Worm (Caenorhabditis elegans) whole organism, L1 larva: ENCODE results near the gene T04F8.2.
A peak's percentile ranks its signal among the peaks of the same experiment; 100 is the strongest.

Source experiments
- C16A3.4 ChIP-seq: fragments of 150-350 bp; optimal IDR thresholded peaks from 2 replicates; lab custom pipeline; 2014; ENCODE audit warnings: missing biosample characterization, missing genetic modification characterization
- C34B4.2 ChIP-seq: sonication (generic microtip); optimal IDR thresholded peaks from 2 replicates; lab custom pipeline; 2017; ENCODE audit warnings: mild to moderate bottlenecking, missing genetic modification characterization, missing compliant biosample characterization
- F16B12.6 ChIP-seq: fragments of 150-350 bp; optimal IDR thresholded peaks from 2 replicates; lab custom pipeline; 2014; ENCODE audit warnings: missing biosample characterization, missing genetic modification characterization
- ama-1 ChIP-seq: fragments of 150-350 bp; optimal IDR thresholded peaks from 2 replicates; lab custom pipeline; 2014
- blmp-1 ChIP-seq: fragments of 150-350 bp; optimal IDR thresholded peaks from 2 replicates; lab custom pipeline; 2014; ENCODE audit warnings: missing biosample characterization, missing genetic modification characterization
- ceh-63 ChIP-seq: fragments of 200-800 bp; sonication (Bioruptor generic); optimal IDR thresholded peaks from 2 replicates; lab custom pipeline; 2018; ENCODE audit warnings: mild to moderate bottlenecking, missing genetic modification characterization, missing compliant biosample characterization
- ceh-8 ChIP-seq: fragments of 200-800 bp; sonication (Bioruptor generic); optimal IDR thresholded peaks from 2 replicates; lab custom pipeline; 2018; ENCODE audit warnings: mild to moderate bottlenecking, missing genetic modification characterization, moderate library complexity, missing compliant biosample characterization
- ceh-88 ChIP-seq: fragments of 200-800 bp; sonication (Bioruptor generic); IDR thresholded peaks from 2 replicates; pipeline ENCODE4 v1.3.6; 2022; ENCODE audit warnings: missing genetic modification characterization, missing compliant biosample characterization
- ceh-90 ChIP-seq: sonication (generic microtip); optimal IDR thresholded peaks from 2 replicates; lab custom pipeline; 2016; ENCODE audit warnings: missing genetic modification characterization, missing compliant biosample characterization
- dsc-1 ChIP-seq: sonication (generic microtip); optimal IDR thresholded peaks from 2 replicates; lab custom pipeline; 2016; ENCODE audit warnings: mild to moderate bottlenecking, missing genetic modification characterization, missing compliant biosample characterization
- efl-1 ChIP-seq, 4 experiments: fragments of 150-350 bp; optimal IDR thresholded peaks in 3 of 4; peaks in 1 of 4; 1 replicate in 1 of 4; 2 replicates in 3 of 4; lab custom pipeline; 2014; ENCODE audit warnings: missing biosample characterization in 2 of 4, missing genetic modification characterization in 2 of 4, missing genetic modification reagents in 2 of 4
- egl-27 ChIP-seq, 2 experiments: fragments of 150-350 bp in 1 of 2; sonication (generic microtip); optimal IDR thresholded peaks; 3 replicates each; lab custom pipeline; 2017 to 2018; ENCODE audit warnings: missing biosample characterization in 2 of 2, missing genetic modification characterization in 2 of 2, missing genetic modification reagents in 2 of 2
- elt-3 ChIP-seq, 6 experiments: fragments of 150-350 bp in 1 of 6; sonication (generic microtip); optimal IDR thresholded peaks; 2 replicates each; lab custom pipeline; 2017 to 2018; ENCODE audit warnings: missing biosample characterization in 6 of 6, missing genetic modification characterization in 6 of 6, inconsistent platforms in 1 of 6
- ets-5 ChIP-seq: fragments of 200-800 bp; sonication (Bioruptor generic); IDR thresholded peaks from 2 replicates; pipeline ENCODE4 v1.3.6; 2022; ENCODE audit warnings: missing genetic modification characterization, missing compliant biosample characterization
- fkh-10 ChIP-seq: sonication (generic microtip); optimal IDR thresholded peaks from 2 replicates; lab custom pipeline; 2017; ENCODE audit warnings: missing biosample characterization, missing genetic modification reagents, missing genetic modification characterization
- fkh-4 ChIP-seq: sonication (generic microtip); optimal IDR thresholded peaks from 2 replicates; lab custom pipeline; 2016; ENCODE audit warnings: missing compliant biosample characterization, missing genetic modification characterization, borderline replicate concordance
- fkh-8 ChIP-seq: sonication (generic microtip); optimal IDR thresholded peaks from 2 replicates; lab custom pipeline; 2016; ENCODE audit warnings: mild to moderate bottlenecking, missing genetic modification characterization, missing compliant biosample characterization
- grh-1 ChIP-seq: fragments of 200-800 bp; sonication (Bioruptor generic); IDR thresholded peaks from 2 replicates; pipeline ENCODE4 v1.3.6; 2022; ENCODE audit warnings: missing genetic modification reagents, missing genetic modification characterization, missing compliant biosample characterization
- isw-1 ChIP-seq: fragments of 200-800 bp; sonication (Bioruptor generic); IDR thresholded peaks from 2 replicates; pipeline ENCODE4 v1.3.6; 2022; ENCODE audit warnings: missing genetic modification characterization, missing compliant biosample characterization
- lin-14 ChIP-seq: fragments of 200-800 bp; sonication (Bioruptor generic); optimal IDR thresholded peaks from 2 replicates; lab custom pipeline; 2018; ENCODE audit warnings: mild to moderate bottlenecking, missing genetic modification characterization, moderate library complexity, missing compliant biosample characterization
- lin-15B ChIP-seq: fragments of 150-350 bp; sonication (generic microtip); optimal IDR thresholded peaks from 3 replicates; lab custom pipeline; 2014; ENCODE audit warnings: missing biosample characterization, missing genetic modification characterization
- lin-35 ChIP-seq, 2 experiments: fragments of 150-350 bp; optimal IDR thresholded peaks; 2 replicates each; lab custom pipeline; 2014; ENCODE audit warnings: missing biosample characterization in 2 of 2, missing genetic modification characterization in 2 of 2, missing genetic modification reagents in 2 of 2
- lsy-2 ChIP-seq, 2 experiments: fragments of 150-350 bp; optimal IDR thresholded peaks; 2 replicates each; lab custom pipeline; 2014; ENCODE audit warnings: missing biosample characterization in 2 of 2, missing genetic modification characterization in 2 of 2
- mab-9 ChIP-seq: fragments of 200-800 bp; sonication (Bioruptor generic); IDR thresholded peaks from 2 replicates; pipeline ENCODE4 v1.3.6; 2022; ENCODE audit warnings: missing genetic modification reagents, missing genetic modification characterization, missing compliant biosample characterization
- mep-1 ChIP-seq: fragments of 150-350 bp; optimal IDR thresholded peaks from 2 replicates; lab custom pipeline; 2014; ENCODE audit warnings: missing biosample characterization, missing genetic modification characterization
- nhr-20 ChIP-seq: sonication (generic microtip); optimal IDR thresholded peaks from 2 replicates; lab custom pipeline; 2016; ENCODE audit warnings: mild to moderate bottlenecking, missing genetic modification characterization, missing compliant biosample characterization
- nhr-237 ChIP-seq: fragments of 150-350 bp; optimal IDR thresholded peaks from 2 replicates; lab custom pipeline; 2014; ENCODE audit warnings: missing biosample characterization, missing genetic modification characterization
- nhr-28 ChIP-seq: fragments of 150-350 bp; optimal IDR thresholded peaks from 2 replicates; lab custom pipeline; 2014; ENCODE audit warnings: missing biosample characterization, missing genetic modification characterization
- nhr-76 ChIP-seq: sonication (generic microtip); optimal IDR thresholded peaks from 2 replicates; lab custom pipeline; 2017; ENCODE audit warnings: missing biosample characterization, missing genetic modification characterization
- nhr-84 ChIP-seq: sonication (generic microtip); optimal IDR thresholded peaks from 2 replicates; lab custom pipeline; 2017; ENCODE audit warnings: missing biosample characterization, missing genetic modification characterization
- nhr-85 ChIP-seq: sonication (generic microtip); peaks from one replicate; lab custom pipeline; 2016; ENCODE audit warnings: missing genetic modification characterization, inconsistent platforms, missing compliant biosample characterization
- nhr-90 ChIP-seq: sonication (generic microtip); optimal IDR thresholded peaks from 2 replicates; lab custom pipeline; 2016; ENCODE audit warnings: mild to moderate bottlenecking, missing genetic modification characterization, missing compliant biosample characterization; ENCODE audit not compliant: poor library complexity
- pag-3 ChIP-seq: sonication (generic microtip); optimal IDR thresholded peaks from 2 replicates; lab custom pipeline; 2017; ENCODE audit warnings: missing genetic modification characterization, mild to moderate bottlenecking, missing compliant biosample characterization, antibody characterized with exemption, borderline replicate concordance; ENCODE audit not compliant: insufficient read depth
- rnt-1 ChIP-seq: sonication (generic microtip); optimal IDR thresholded peaks from 2 replicates; lab custom pipeline; 2016; ENCODE audit warnings: mild to moderate bottlenecking, missing genetic modification characterization, moderate library complexity, missing compliant biosample characterization
- snpc-4 ChIP-seq: fragments of 150-350 bp; optimal IDR thresholded peaks from 2 replicates; lab custom pipeline; 2014; ENCODE audit warnings: missing biosample characterization, missing genetic modification characterization
- snu-23 ChIP-seq: sonication (generic microtip); optimal IDR thresholded peaks from 2 replicates; lab custom pipeline; 2016; ENCODE audit warnings: missing genetic modification characterization, missing compliant biosample characterization
- sptf-1 ChIP-seq: fragments of 150-350 bp; optimal IDR thresholded peaks from 2 replicates; lab custom pipeline; 2014; ENCODE audit warnings: missing biosample characterization, missing genetic modification characterization
- tbx-2 ChIP-seq: sonication (generic microtip); optimal IDR thresholded peaks from 2 replicates; lab custom pipeline; 2016; ENCODE audit warnings: missing genetic modification characterization, missing compliant biosample characterization
- tlp-1 ChIP-seq: fragments of 150-350 bp; optimal IDR thresholded peaks from 2 replicates; lab custom pipeline; 2014; ENCODE audit warnings: missing biosample characterization, missing genetic modification characterization
- unc-30 ChIP-seq: sonication (generic microtip); optimal IDR thresholded peaks from 2 replicates; lab custom pipeline; 2017; ENCODE audit warnings: missing biosample characterization, missing genetic modification characterization
- unc-62 ChIP-seq: fragments of 150-350 bp; optimal IDR thresholded peaks from 2 replicates; lab custom pipeline; 2014; ENCODE audit warnings: missing biosample characterization, missing genetic modification reagents, missing genetic modification characterization
- unc-86 ChIP-seq: sonication (generic microtip); optimal IDR thresholded peaks from 2 replicates; lab custom pipeline; 2016; ENCODE audit warnings: missing genetic modification characterization, missing compliant biosample characterization
- unc-98 ChIP-seq: fragments of 200-800 bp; sonication (Bioruptor generic); IDR thresholded peaks from 2 replicates; pipeline ENCODE4 v1.3.6; 2022; ENCODE audit warnings: missing genetic modification characterization, missing compliant biosample characterization
- ztf-11 ChIP-seq, 2 experiments: sonication (generic microtip); optimal IDR thresholded peaks; 2 replicates each; lab custom pipeline; 2016 to 2017; ENCODE audit warnings: missing genetic modification characterization in 2 of 2, missing biosample characterization in 1 of 2, missing compliant biosample characterization in 1 of 2
- ztf-4 ChIP-seq: fragments of 150-350 bp; optimal IDR thresholded peaks from 2 replicates; lab custom pipeline; 2014; ENCODE audit warnings: missing biosample characterization, missing genetic modification characterization

Gene T04F8.2

DNA sequence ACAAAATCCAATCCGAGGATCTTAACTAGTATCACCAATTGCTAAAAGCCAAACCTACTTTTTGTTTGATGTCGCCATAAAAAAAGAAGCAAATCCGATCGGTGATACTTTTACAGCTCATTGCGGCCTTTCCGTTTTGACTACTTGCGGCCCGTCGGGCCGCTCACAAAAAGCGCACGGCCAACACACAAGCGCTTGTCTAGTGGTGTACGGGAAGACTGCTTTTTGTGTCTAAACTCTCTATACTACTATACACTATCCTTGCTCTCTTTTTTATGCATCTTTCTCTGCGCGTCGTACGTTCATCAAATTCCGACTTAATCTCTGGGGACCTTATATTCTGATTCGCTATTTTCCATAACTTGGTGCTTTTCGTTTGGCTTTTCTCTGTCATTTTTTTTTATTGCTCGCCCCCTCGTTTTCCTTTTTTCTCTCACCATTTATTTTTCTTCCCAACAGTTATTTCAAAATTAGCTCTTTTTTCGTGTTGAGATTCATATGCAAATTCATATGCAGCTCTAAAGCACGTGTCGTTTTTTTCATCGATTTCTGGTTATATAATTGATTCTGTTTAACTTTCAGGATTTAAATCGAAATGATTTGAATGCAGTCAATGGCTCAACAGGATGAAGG lies 10.3 kb upstream of the T04F8.2 start, which contains the start of gene noca-2 (continued):
- TF ChIP-seq lin-14 (GFP tag; lab: Kevin White, UChicago) = peak; percentile 82
- no peak for TF ChIP-seq lin-15B
- no peak for TF ChIP-seq fkh-4 (tag; lab: Kevin White, UChicago)
- no peak for TF ChIP-seq ceh-90 (tag; lab: Kevin White, UChicago)
- peak; percentile 12 for TF ChIP-seq mep-1 (tag; lab: Kevin White, UChicago)
- peak; percentile 21 for TF ChIP-seq rnt-1 (tag; lab: Kevin White, UChicago)
- no peak for TF ChIP-seq C34B4.2 (tag; lab: Kevin White, UChicago)
- no peak for TF ChIP-seq nhr-90 (tag; lab: Kevin White, UChicago)
- TF ChIP-seq ceh-88 = no peak
- 0 out of 2 replicates have a peak, but pooled peaks have one; percentile 35 for TF ChIP-seq mab-9 (GFP tag; lab: Robert Waterston, UW)
- TF ChIP-seq C16A3.4 (tag; lab: Kevin White, UChicago) = no peak
- TF ChIP-seq nhr-84 (tag; lab: Kevin White, UChicago) = no peak
- peak; percentile 13 for TF ChIP-seq nhr-20 (tag; lab: Kevin White, UChicago)
- peak; percentile 12 for TF ChIP-seq tbx-2 (tag; lab: Kevin White, UChicago)
- no peak for TF ChIP-seq grh-1
- TF ChIP-seq ceh-63 (GFP tag; lab: Kevin White, UChicago) = no peak
- no peak for TF ChIP-seq egl-27 (tag; optimal IDR thresholded peaks at IDR 0.05; lab: Kevin White, UChicago)
- peak in 1 of 2 experiments; percentile 44 for TF ChIP-seq lsy-2 (tag; optimal IDR thresholded peaks at IDR 0.05; lab: Kevin White, UChicago)
- TF ChIP-seq efl-1 (optimal IDR thresholded peaks at IDR 0.05; lab: Kevin White, UChicago) = peak; percentile 5 to 53
- peak in 1 of 2 experiments; percentile 84 for TF ChIP-seq efl-1 (GFP tag; optimal IDR thresholded peaks at IDR 0.05 in 1 of 2; lab: Kevin White, UChicago)
- TF ChIP-seq unc-98 (GFP tag; lab: Robert Waterston, UW) = no peak
- no peak for TF ChIP-seq pag-3
- TF ChIP-seq nhr-237 (tag; lab: Kevin White, UChicago) = no peak
- TF ChIP-seq unc-62 (GFP tag; lab: Kevin White, UChicago) = no peak
- no peak for TF ChIP-seq tlp-1
- no peak for TF ChIP-seq ets-5 (GFP tag; lab: Robert Waterston, UW)
- TF ChIP-seq snpc-4 = no peak
- no peak for TF ChIP-seq sptf-1 (tag; lab: Kevin White, UChicago)
- TF ChIP-seq ztf-11 (tag; optimal IDR thresholded peaks at IDR 0.05; lab: Kevin White, UChicago) = no peak
- peak; percentile 11 for TF ChIP-seq unc-86 (tag; lab: Kevin White, UChicago)
- TF ChIP-seq ama-1 (lab: Kevin White, UChicago) = no peak
- peak; percentile 45 for TF ChIP-seq snu-23
- TF ChIP-seq ztf-4 (tag; lab: Kevin White, UChicago) = no peak
- TF ChIP-seq F16B12.6 (tag; lab: Kevin White, UChicago) = no peak
- TF ChIP-seq isw-1 (GFP tag; lab: Robert Waterston, UW) = 0 out of 2 replicates have a peak, but pooled peaks have one; percentile 13
- no peak for TF ChIP-seq fkh-10 (GFP tag; lab: Kevin White, UChicago)
- no peak for TF ChIP-seq nhr-76
- TF ChIP-seq lin-35 (GFP tag; optimal IDR thresholded peaks at IDR 0.05; lab: Kevin White, UChicago) = no peak
- TF ChIP-seq dsc-1 = no peak
- TF ChIP-seq ceh-8 (GFP tag; lab: Kevin White, UChicago) = no peak
- peak; percentile 46 for TF ChIP-seq nhr-85 (tag; lab: Kevin White, UChicago)
- no peak for TF ChIP-seq unc-30
- no peak for TF ChIP-seq fkh-8 (tag; lab: Kevin White, UChicago)

DNA sequence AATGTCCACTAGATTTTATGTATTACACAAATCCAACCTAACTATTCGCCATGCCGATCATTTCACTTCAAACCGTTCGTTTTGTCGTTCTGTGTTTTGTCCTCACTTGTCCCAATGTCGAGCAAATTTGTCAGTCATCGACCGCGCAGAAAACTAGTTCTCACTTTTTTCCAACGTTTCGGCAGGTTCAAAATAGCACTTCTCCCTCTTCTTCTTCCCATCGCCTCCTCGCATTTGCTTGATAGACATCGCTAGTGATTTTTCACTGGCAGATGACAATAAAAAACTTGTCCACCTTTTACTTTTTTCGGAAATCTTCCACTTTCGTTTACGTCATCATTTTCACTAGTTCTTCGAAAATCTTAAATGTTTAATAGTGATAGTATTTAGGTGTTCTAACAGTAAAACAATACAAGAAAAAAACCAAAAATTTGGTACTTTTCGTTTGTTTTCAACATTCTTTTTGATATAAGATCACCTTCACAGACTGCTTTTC lies 9.2 kb upstream of the T04F8.2 start:
- peak in 1 of 6 experiments; percentile 16 for TF ChIP-seq elt-3 (tag; optimal IDR thresholded peaks at IDR 0.05; lab: Kevin White, UChicago)
- no peak for TF ChIP-seq nhr-28
- peak; percentile 96 for TF ChIP-seq blmp-1 (tag; lab: Kevin White, UChicago)
